Worm (Caenorhabditis elegans): ENCODE data around the gene cbn-1.

The cbn-1 gene

ce11 chrII:332419-332818 is at the start of gene cbn-1:
Gene cbn-1 (minus strand): TSS chrII:332519.
- no peak for TF ChIP-seq ceh-36 (tag; optimal IDR thresholded peaks at IDR 0.05)
- no peak for TF ChIP-seq scrt-1 (GFP tag; IDR thresholded peaks at IDR 0.05)
- TF ChIP-seq ama-1 (optimal IDR thresholded peaks at IDR 0.05), result no peak
- no peak for TF ChIP-seq hmg-4 (GFP tag; optimal IDR thresholded peaks at IDR 0.05)
- no peak for TF ChIP-seq tbx-11 (GFP tag; IDR thresholded peaks at IDR 0.05)
- no peak for TF ChIP-seq ceh-13 (GFP tag; optimal IDR thresholded peaks at IDR 0.05)
- TF ChIP-seq hmbx-1 (tag; optimal IDR thresholded peaks at IDR 0.05), result no peak
- TF ChIP-seq F13C5.2 (tag; optimal IDR thresholded peaks at IDR 0.05), result no peak
- TF ChIP-seq pes-1 (GFP tag; IDR thresholded peaks at IDR 0.05), result no peak
- TF ChIP-seq tra-4 (tag; optimal IDR thresholded peaks at IDR 0.05), result no peak
- TF ChIP-seq aly-1 (tag; optimal IDR thresholded peaks at IDR 0.05), result no peak
- no peak for TF ChIP-seq B0310.2 (tag; optimal IDR thresholded peaks at IDR 0.05)
- no peak for TF ChIP-seq tbx-37 (GFP tag; conservative IDR thresholded peaks at IDR 0.05)
- no peak for TF ChIP-seq hnd-1 (tag; optimal IDR thresholded peaks at IDR 0.05)

- no peak for TF ChIP-seq flt-1 (GFP tag; IDR thresholded peaks at IDR 0.05)
- no peak for TF ChIP-seq hmbx-1 (tag; optimal IDR thresholded peaks at IDR 0.05)
- TF ChIP-seq tbx-11 (GFP tag; IDR thresholded peaks at IDR 0.05), result no peak
- no peak for TF ChIP-seq sea-1 (GFP tag; conservative IDR thresholded peaks at IDR 0.05)
- no peak for TF ChIP-seq tra-4 (tag; optimal IDR thresholded peaks at IDR 0.05)
- TF ChIP-seq tbx-37 (GFP tag; conservative IDR thresholded peaks at IDR 0.05), result no peak
- no peak for TF ChIP-seq hmg-4 (GFP tag; optimal IDR thresholded peaks at IDR 0.05)
- TF ChIP-seq pes-1 (GFP tag; IDR thresholded peaks at IDR 0.05), result no peak
Measured at ce11 chrII:379935-380334, 47.6 kb upstream of the cbn-1 start, which contains the start of gene C03H5.7. Gene C03H5.7 (plus strand): TSS chrII:380235.

ce11 chrII:378351-378750 is 46.0 kb upstream of the cbn-1 start, which contains the start of gene C03H5.9:
Gene C03H5.9 (plus strand): TSS chrII:378651.
- TF ChIP-seq hmbx-1 (tag; optimal IDR thresholded peaks at IDR 0.05), result no peak
- TF ChIP-seq ceh-36 (tag; optimal IDR thresholded peaks at IDR 0.05), result no peak
- TF ChIP-seq tra-4 (tag; optimal IDR thresholded peaks at IDR 0.05), result no peak
- TF ChIP-seq ets-7 (tag; optimal IDR thresholded peaks at IDR 0.05), result no peak
- no peak for TF ChIP-seq B0310.2 (tag; optimal IDR thresholded peaks at IDR 0.05)
- no peak for TF ChIP-seq F13C5.2 (tag; optimal IDR thresholded peaks at IDR 0.05)
- TF ChIP-seq tbx-37 (GFP tag; conservative IDR thresholded peaks at IDR 0.05), result no peak
- TF ChIP-seq ceh-13 (GFP tag; optimal IDR thresholded peaks at IDR 0.05), result no peak
- no peak for TF ChIP-seq scrt-1 (GFP tag; IDR thresholded peaks at IDR 0.05)
- no peak for TF ChIP-seq tbx-11 (GFP tag; IDR thresholded peaks at IDR 0.05)
- no peak for TF ChIP-seq hnd-1 (tag; optimal IDR thresholded peaks at IDR 0.05)
- no peak for TF ChIP-seq flt-1 (GFP tag; IDR thresholded peaks at IDR 0.05)
- TF ChIP-seq pes-1 (GFP tag; IDR thresholded peaks at IDR 0.05), result no peak

ce11 chrII:374950-375349 is 42.6 kb upstream of the cbn-1 start, which contains the start of gene C03H5.4:
Gene C03H5.4 (plus strand): TSS chrII:375250.
- no peak for TF ChIP-seq B0310.2 (tag; optimal IDR thresholded peaks at IDR 0.05)
- no peak for TF ChIP-seq F13C5.2 (tag; optimal IDR thresholded peaks at IDR 0.05)
- no peak for TF ChIP-seq hmg-4 (GFP tag; optimal IDR thresholded peaks at IDR 0.05)
- TF ChIP-seq hmbx-1 (tag; optimal IDR thresholded peaks at IDR 0.05), result no peak
- TF ChIP-seq ets-7 (tag; optimal IDR thresholded peaks at IDR 0.05), result no peak
- no peak for TF ChIP-seq ceh-13 (GFP tag; optimal IDR thresholded peaks at IDR 0.05)
- no peak for TF ChIP-seq hnd-1 (tag; optimal IDR thresholded peaks at IDR 0.05)
- TF ChIP-seq tbx-37 (GFP tag; conservative IDR thresholded peaks at IDR 0.05), result no peak
- no peak for TF ChIP-seq tra-4 (tag; optimal IDR thresholded peaks at IDR 0.05)
- TF ChIP-seq ama-1 (optimal IDR thresholded peaks at IDR 0.05), result no peak
- TF ChIP-seq flt-1 (GFP tag; IDR thresholded peaks at IDR 0.05), result no peak
- TF ChIP-seq scrt-1 (GFP tag; IDR thresholded peaks at IDR 0.05), result no peak
- TF ChIP-seq pes-1 (GFP tag; IDR thresholded peaks at IDR 0.05), result no peak
- no peak for TF ChIP-seq sea-1 (GFP tag; conservative IDR thresholded peaks at IDR 0.05)
- no peak for TF ChIP-seq tbx-11 (GFP tag; IDR thresholded peaks at IDR 0.05)
- TF ChIP-seq ceh-36 (tag; optimal IDR thresholded peaks at IDR 0.05), result no peak
- no peak for TF ChIP-seq aly-1 (tag; optimal IDR thresholded peaks at IDR 0.05)

- TF ChIP-seq tbx-37 (GFP tag; conservative IDR thresholded peaks at IDR 0.05), result no peak
- TF ChIP-seq F13C5.2 (tag; optimal IDR thresholded peaks at IDR 0.05), result no peak
- TF ChIP-seq flt-1 (GFP tag; IDR thresholded peaks at IDR 0.05), result no peak
- TF ChIP-seq hnd-1 (tag; optimal IDR thresholded peaks at IDR 0.05), result no peak
- TF ChIP-seq ets-7 (tag; optimal IDR thresholded peaks at IDR 0.05), result no peak
- TF ChIP-seq ceh-36 (tag; optimal IDR thresholded peaks at IDR 0.05), result no peak
- no peak for TF ChIP-seq scrt-1 (GFP tag; IDR thresholded peaks at IDR 0.05)
Measured at ce11 chrII:372235-372634, 39.9 kb upstream of the cbn-1 start.

- TF ChIP-seq hnd-1 (tag; optimal IDR thresholded peaks at IDR 0.05), result no peak
Measured at ce11 chrII:371549-371948, 39.2 kb upstream of the cbn-1 start.

- TF ChIP-seq scrt-1 (GFP tag; IDR thresholded peaks at IDR 0.05) (no peak), sea-1 (GFP tag; conservative IDR thresholded peaks at IDR 0.05) (no peak), B0310.2 (tag; optimal IDR thresholded peaks at IDR 0.05) (no peak), tbx-11 (GFP tag; IDR thresholded peaks at IDR 0.05) (no peak)
Measured at ce11 chrII:370394-370793, 38.1 kb upstream of the cbn-1 start.

ce11 chrII:367455-367854 is 35.1 kb upstream of the cbn-1 start, which contains the start of gene ptr-3:
Gene ptr-3 (minus strand): TSS chrII:367555.
- no peak for TF ChIP-seq flt-1 (GFP tag; IDR thresholded peaks at IDR 0.05)
- TF ChIP-seq ets-7 (tag; optimal IDR thresholded peaks at IDR 0.05), result no peak
- TF ChIP-seq F13C5.2 (tag; optimal IDR thresholded peaks at IDR 0.05), result no peak
- no peak for TF ChIP-seq ceh-36 (tag; optimal IDR thresholded peaks at IDR 0.05)
- no peak for TF ChIP-seq ama-1 (optimal IDR thresholded peaks at IDR 0.05)
- no peak for TF ChIP-seq tra-4 (tag; optimal IDR thresholded peaks at IDR 0.05)
